Worm (Caenorhabditis elegans) whole organism, L1 larva: ENCODE data around the gene F21C10.10.

Source experiments
- F16B12.6 ChIP-seq: fragments of 150-350 bp; optimal IDR thresholded peaks from 2 replicates; lab custom pipeline; 2014; ENCODE audit warnings: missing biosample characterization, missing genetic modification characterization
- aha-1 ChIP-seq: fragments of 150-350 bp; optimal IDR thresholded peaks from 2 replicates; lab custom pipeline; 2014; ENCODE audit warnings: missing biosample characterization, missing genetic modification characterization
- ceh-63 ChIP-seq: fragments of 200-800 bp; sonication (Bioruptor generic); optimal IDR thresholded peaks from 2 replicates; lab custom pipeline; 2018; ENCODE audit warnings: mild to moderate bottlenecking, missing genetic modification characterization, missing compliant biosample characterization
- ceh-8 ChIP-seq: fragments of 200-800 bp; sonication (Bioruptor generic); optimal IDR thresholded peaks from 2 replicates; lab custom pipeline; 2018; ENCODE audit warnings: mild to moderate bottlenecking, missing genetic modification characterization, moderate library complexity, missing compliant biosample characterization
- ceh-82 ChIP-seq, 3 experiments: fragments of 150-350 bp in 1 of 3; sonication (generic microtip) in 2 of 3; optimal IDR thresholded peaks; 2 replicates each; lab custom pipeline; 2014 to 2017; ENCODE audit warnings: missing biosample characterization in 3 of 3, missing genetic modification characterization in 3 of 3
- ceh-88 ChIP-seq: fragments of 200-800 bp; sonication (Bioruptor generic); IDR thresholded peaks from 2 replicates; pipeline ENCODE4 v1.3.6; 2022; ENCODE audit warnings: missing genetic modification characterization, missing compliant biosample characterization
- ces-1 ChIP-seq: fragments of 150-350 bp; optimal IDR thresholded peaks from 2 replicates; lab custom pipeline; 2014; ENCODE audit warnings: missing biosample characterization, missing genetic modification reagents, missing genetic modification characterization
- dpl-1 ChIP-seq, 3 experiments: fragments of 150-350 bp in 2 of 3; sonication (generic microtip) in 1 of 3; optimal IDR thresholded peaks; 2 replicates each; lab custom pipeline; 2014 to 2017; ENCODE audit warnings: missing biosample characterization in 3 of 3, missing genetic modification characterization in 3 of 3, missing genetic modification reagents in 3 of 3
- dsc-1 ChIP-seq: sonication (generic microtip); optimal IDR thresholded peaks from 2 replicates; lab custom pipeline; 2016; ENCODE audit warnings: mild to moderate bottlenecking, missing genetic modification characterization, missing compliant biosample characterization
- efl-1 ChIP-seq, 4 experiments: fragments of 150-350 bp; optimal IDR thresholded peaks in 3 of 4; peaks in 1 of 4; 1 replicate in 1 of 4; 2 replicates in 3 of 4; lab custom pipeline; 2014; ENCODE audit warnings: missing biosample characterization in 2 of 4, missing genetic modification characterization in 2 of 4, missing genetic modification reagents in 2 of 4
- egl-13 ChIP-seq: sonication (generic microtip); optimal IDR thresholded peaks from 2 replicates; lab custom pipeline; 2016; ENCODE audit warnings: missing genotype, missing genetic modification reagents, missing genetic modification characterization, missing compliant biosample characterization
- elt-2 ChIP-seq: sonication (generic microtip); optimal IDR thresholded peaks from 2 replicates; lab custom pipeline; 2016; ENCODE audit warnings: missing genetic modification characterization, mild to moderate bottlenecking, inconsistent platforms, missing compliant biosample characterization, missing genetic modification reagents
- elt-3 ChIP-seq, 6 experiments: fragments of 150-350 bp in 1 of 6; sonication (generic microtip); optimal IDR thresholded peaks; 2 replicates each; lab custom pipeline; 2017 to 2018; ENCODE audit warnings: missing biosample characterization in 6 of 6, missing genetic modification characterization in 6 of 6, inconsistent platforms in 1 of 6
- ets-5 ChIP-seq: fragments of 200-800 bp; sonication (Bioruptor generic); IDR thresholded peaks from 2 replicates; pipeline ENCODE4 v1.3.6; 2022; ENCODE audit warnings: missing genetic modification characterization, missing compliant biosample characterization
- fkh-10 ChIP-seq: sonication (generic microtip); optimal IDR thresholded peaks from 2 replicates; lab custom pipeline; 2017; ENCODE audit warnings: missing biosample characterization, missing genetic modification reagents, missing genetic modification characterization
- fkh-4 ChIP-seq: sonication (generic microtip); optimal IDR thresholded peaks from 2 replicates; lab custom pipeline; 2016; ENCODE audit warnings: missing compliant biosample characterization, missing genetic modification characterization, borderline replicate concordance
- fkh-8 ChIP-seq: sonication (generic microtip); optimal IDR thresholded peaks from 2 replicates; lab custom pipeline; 2016; ENCODE audit warnings: mild to moderate bottlenecking, missing genetic modification characterization, missing compliant biosample characterization
- fos-1 ChIP-seq: fragments of 150-350 bp; optimal IDR thresholded peaks from 2 replicates; lab custom pipeline; 2014; ENCODE audit warnings: missing biosample characterization, missing genetic modification characterization
- hlh-4 ChIP-seq: sonication (generic microtip); optimal IDR thresholded peaks from 2 replicates; lab custom pipeline; 2016; ENCODE audit warnings: mild to moderate bottlenecking, missing genetic modification characterization, missing compliant biosample characterization
- hpl-2 ChIP-seq: fragments of 150-350 bp; optimal IDR thresholded peaks from 2 replicates; lab custom pipeline; 2014; ENCODE audit warnings: missing biosample characterization, missing genetic modification reagents, missing genetic modification characterization
- isw-1 ChIP-seq: fragments of 200-800 bp; sonication (Bioruptor generic); IDR thresholded peaks from 2 replicates; pipeline ENCODE4 v1.3.6; 2022; ENCODE audit warnings: missing genetic modification characterization, missing compliant biosample characterization
- jun-1 ChIP-seq: fragments of 150-350 bp; optimal IDR thresholded peaks from 2 replicates; lab custom pipeline; 2014; ENCODE audit warnings: missing biosample characterization, missing genetic modification reagents, missing genetic modification characterization
- lin-13 ChIP-seq: fragments of 150-350 bp; optimal IDR thresholded peaks from 2 replicates; lab custom pipeline; 2014; ENCODE audit warnings: missing biosample characterization, missing genetic modification reagents, missing genetic modification characterization
- lin-14 ChIP-seq: fragments of 200-800 bp; sonication (Bioruptor generic); optimal IDR thresholded peaks from 2 replicates; lab custom pipeline; 2018; ENCODE audit warnings: mild to moderate bottlenecking, missing genetic modification characterization, moderate library complexity, missing compliant biosample characterization
- lsy-2 ChIP-seq, 2 experiments: fragments of 150-350 bp; optimal IDR thresholded peaks; 2 replicates each; lab custom pipeline; 2014; ENCODE audit warnings: missing biosample characterization in 2 of 2, missing genetic modification characterization in 2 of 2
- mab-9 ChIP-seq: fragments of 200-800 bp; sonication (Bioruptor generic); IDR thresholded peaks from 2 replicates; pipeline ENCODE4 v1.3.6; 2022; ENCODE audit warnings: missing genetic modification reagents, missing genetic modification characterization, missing compliant biosample characterization
- mdl-1 ChIP-seq, 2 experiments: fragments of 150-350 bp; optimal IDR thresholded peaks; 2 replicates each; lab custom pipeline; 2014 to 2017; ENCODE audit warnings: missing biosample characterization in 2 of 2, missing genetic modification characterization in 2 of 2, inconsistent platforms in 1 of 2
- mef-2 ChIP-seq: fragments of 150-350 bp; optimal IDR thresholded peaks from 2 replicates; lab custom pipeline; 2014; ENCODE audit warnings: missing biosample characterization, missing genetic modification characterization
- mep-1 ChIP-seq: fragments of 150-350 bp; optimal IDR thresholded peaks from 2 replicates; lab custom pipeline; 2014; ENCODE audit warnings: missing biosample characterization, missing genetic modification characterization
- nhr-11 ChIP-seq: fragments of 150-350 bp; optimal IDR thresholded peaks from 2 replicates; lab custom pipeline; 2014; ENCODE audit warnings: missing biosample characterization, missing genetic modification characterization
- nhr-12 ChIP-seq: sonication (generic microtip); optimal IDR thresholded peaks from 2 replicates; lab custom pipeline; 2017; ENCODE audit warnings: missing biosample characterization, missing genetic modification characterization
- nhr-20 ChIP-seq: sonication (generic microtip); optimal IDR thresholded peaks from 2 replicates; lab custom pipeline; 2016; ENCODE audit warnings: mild to moderate bottlenecking, missing genetic modification characterization, missing compliant biosample characterization
- nhr-77 ChIP-seq: fragments of 150-350 bp; optimal IDR thresholded peaks from 2 replicates; lab custom pipeline; 2014; ENCODE audit warnings: missing biosample characterization, missing genetic modification characterization
- pax-3 ChIP-seq: fragments of 200-800 bp; sonication (Bioruptor generic); optimal IDR thresholded peaks from 2 replicates; lab custom pipeline; 2018; ENCODE audit warnings: mild to moderate bottlenecking, missing genetic modification characterization, moderate library complexity, missing compliant biosample characterization
- rnt-1 ChIP-seq: sonication (generic microtip); optimal IDR thresholded peaks from 2 replicates; lab custom pipeline; 2016; ENCODE audit warnings: mild to moderate bottlenecking, missing genetic modification characterization, moderate library complexity, missing compliant biosample characterization
- skn-1 ChIP-seq: fragments of 150-350 bp; optimal IDR thresholded peaks from 2 replicates; lab custom pipeline; 2014; ENCODE audit warnings: missing biosample characterization, missing genetic modification characterization
- snpc-4 ChIP-seq: fragments of 150-350 bp; optimal IDR thresholded peaks from 2 replicates; lab custom pipeline; 2014; ENCODE audit warnings: missing biosample characterization, missing genetic modification characterization
- snu-23 ChIP-seq: sonication (generic microtip); optimal IDR thresholded peaks from 2 replicates; lab custom pipeline; 2016; ENCODE audit warnings: missing genetic modification characterization, missing compliant biosample characterization
- sox-4 ChIP-seq: sonication (generic microtip); optimal IDR thresholded peaks from 2 replicates; lab custom pipeline; 2016; ENCODE audit warnings: missing genetic modification characterization, missing compliant biosample characterization
- sptf-1 ChIP-seq: fragments of 150-350 bp; optimal IDR thresholded peaks from 2 replicates; lab custom pipeline; 2014; ENCODE audit warnings: missing biosample characterization, missing genetic modification characterization
- tlp-1 ChIP-seq: fragments of 150-350 bp; optimal IDR thresholded peaks from 2 replicates; lab custom pipeline; 2014; ENCODE audit warnings: missing biosample characterization, missing genetic modification characterization
- unc-30 ChIP-seq: sonication (generic microtip); optimal IDR thresholded peaks from 2 replicates; lab custom pipeline; 2017; ENCODE audit warnings: missing biosample characterization, missing genetic modification characterization
- unc-62 ChIP-seq: fragments of 150-350 bp; optimal IDR thresholded peaks from 2 replicates; lab custom pipeline; 2014; ENCODE audit warnings: missing biosample characterization, missing genetic modification reagents, missing genetic modification characterization
- unc-86 ChIP-seq: sonication (generic microtip); optimal IDR thresholded peaks from 2 replicates; lab custom pipeline; 2016; ENCODE audit warnings: missing genetic modification characterization, missing compliant biosample characterization
- vab-15 ChIP-seq: sonication (generic microtip); optimal IDR thresholded peaks from 2 replicates; lab custom pipeline; 2017; ENCODE audit warnings: missing genotype, mild to moderate bottlenecking, missing genetic modification characterization, missing compliant biosample characterization
- xbp-1 ChIP-seq: sonication (generic microtip); optimal IDR thresholded peaks from 2 replicates; lab custom pipeline; 2016; ENCODE audit warnings: missing genetic modification characterization, missing compliant biosample characterization

F21C10.10 gene

ce11 chrV:9125345-9125744 lies 29.3 kb downstream of the F21C10.10 start, which contains the start of gene F21C10.5:
Gene F21C10.5, plus strand, starts transcription at chrV:9125645.
- TF ChIP-seq aha-1 (tag; lab: Kevin White, UChicago) (no peak), snpc-4 (tag; lab: Kevin White, UChicago) (no peak), elt-3 (tag; optimal IDR thresholded peaks at IDR 0.05; lab: Kevin White, UChicago) (no peak), nhr-12 (tag; lab: Kevin White, UChicago) (no peak), tlp-1 (no peak), fos-1 (tag; lab: Kevin White, UChicago) (no peak), ceh-8 (no peak), unc-62 (GFP tag; lab: Kevin White, UChicago) (no peak), ceh-82 (tag; optimal IDR thresholded peaks at IDR 0.05; lab: Kevin White, UChicago) (no peak), xbp-1 (no peak), vab-15 (no peak), unc-30 (no peak)

ce11 chrV:9126316-9126715 lies 30.2 kb downstream of the F21C10.10 start, which contains the start of gene F21C10.4:
Gene F21C10.4, plus strand, starts transcription at chrV:9126616.
- TF ChIP-seq efl-1 (optimal IDR thresholded peaks at IDR 0.05; lab: Kevin White, UChicago), result no peak
- TF ChIP-seq efl-1 (GFP tag; optimal IDR thresholded peaks at IDR 0.05 in 1 of 2; lab: Kevin White, UChicago), result peak in 1 of 2 experiments; percentile 35
- no peak for TF ChIP-seq ceh-88 (GFP tag; lab: Robert Waterston, UW)
- TF ChIP-seq fkh-10 (GFP tag; lab: Kevin White, UChicago), result no peak
- no peak for TF ChIP-seq F16B12.6 (tag; lab: Kevin White, UChicago)
- TF ChIP-seq fkh-8 (tag; lab: Kevin White, UChicago), result no peak
- TF ChIP-seq ets-5 (GFP tag; lab: Robert Waterston, UW), result no peak

- TF ChIP-seq mab-9 (no peak), fkh-4 (tag; lab: Kevin White, UChicago) (no peak), hpl-2 (GFP tag; lab: Kevin White, UChicago) (no peak), nhr-77 (tag; lab: Kevin White, UChicago) (no peak)
Observed at ce11 chrV:9127773-9128172, 31.7 kb downstream of the F21C10.10 start, which contains the start of gene F21C10.3. Gene F21C10.3, plus strand, starts transcription at chrV:9128073.

ce11 chrV:9128562-9128961 lies 32.5 kb downstream of the F21C10.10 start:
- peak; percentile 77 for TF ChIP-seq pax-3 (tag; lab: Kevin White, UChicago)
- peak; percentile 99 for TF ChIP-seq fkh-8 (tag; lab: Kevin White, UChicago)
- TF ChIP-seq aha-1 (tag; lab: Kevin White, UChicago), result no peak
- peak; percentile 84 for TF ChIP-seq dsc-1 (tag; lab: Kevin White, UChicago)
- TF ChIP-seq fkh-10 (GFP tag; lab: Kevin White, UChicago), result peak; percentile 31
- no peak for TF ChIP-seq ces-1 (GFP tag; lab: Kevin White, UChicago)
- peak; percentile 55 for TF ChIP-seq rnt-1
- peak; percentile 40 for TF ChIP-seq jun-1 (tag; lab: Kevin White, UChicago)
- TF ChIP-seq fos-1 (tag; lab: Kevin White, UChicago), result peak; percentile 52
- no peak for TF ChIP-seq sptf-1 (tag; lab: Kevin White, UChicago)
- TF ChIP-seq mef-2, result peak; percentile 87
- peak in 1 of 2 experiments; percentile 61 for TF ChIP-seq lsy-2 (tag; optimal IDR thresholded peaks at IDR 0.05; lab: Kevin White, UChicago)
- peak; percentile 42 for TF ChIP-seq mep-1 (tag; lab: Kevin White, UChicago)
- TF ChIP-seq elt-2 (tag; lab: Kevin White, UChicago), result no peak
- TF ChIP-seq lin-14, result peak; percentile 93
- TF ChIP-seq nhr-20, result peak; percentile 72
- TF ChIP-seq unc-86 (tag; lab: Kevin White, UChicago), result peak; percentile 91
- peak in 1 of 3 experiments; percentile 41 for TF ChIP-seq dpl-1 (GFP tag; optimal IDR thresholded peaks at IDR 0.05; lab: Kevin White, UChicago)
- TF ChIP-seq unc-30, result no peak
- TF ChIP-seq snpc-4 (tag; lab: Kevin White, UChicago), result peak; percentile 22
- TF ChIP-seq mdl-1 (tag; optimal IDR thresholded peaks at IDR 0.05; lab: Kevin White, UChicago), result peak in 1 of 2 experiments; percentile 35
- TF ChIP-seq skn-1 (tag; lab: Kevin White, UChicago), result peak; percentile 11
- no peak for TF ChIP-seq ceh-63 (GFP tag; lab: Kevin White, UChicago)
- TF ChIP-seq nhr-77 (tag; lab: Kevin White, UChicago), result peak; percentile 50
- peak; percentile 54 for TF ChIP-seq snu-23
- TF ChIP-seq lin-13 (GFP tag; lab: Kevin White, UChicago), result no peak
- peak; percentile 25; the same call in 1 of the 2 replicates for TF ChIP-seq isw-1 (GFP tag; lab: Robert Waterston, UW)
- TF ChIP-seq hlh-4 (tag; lab: Kevin White, UChicago), result peak; percentile 24
- TF ChIP-seq nhr-11 (tag; lab: Kevin White, UChicago), result peak; percentile 78
- TF ChIP-seq egl-13 (tag; lab: Kevin White, UChicago), result peak; percentile 76
- TF ChIP-seq ceh-82 (tag; optimal IDR thresholded peaks at IDR 0.05; lab: Kevin White, UChicago), result peak; percentile 6 to 54 (median 43)
- peak; percentile 77 for TF ChIP-seq sox-4
